Worm (Caenorhabditis elegans) whole organism, L4 larva: ENCODE data around the gene sru-3.
A peak's percentile ranks its signal among the peaks of the same experiment; 100 is the strongest.

Experiments used
- D1046.2 ChIP-seq: fragments of 200-800 bp; sonication (Bioruptor generic); IDR thresholded peaks from 2 replicates; pipeline ENCODE4 v1.3.6; 2022; ENCODE audit warnings: missing genetic modification characterization, missing compliant biosample characterization
- Y75B8A.6 ChIP-seq: fragments of 200-800 bp; sonication (Bioruptor generic); IDR thresholded peaks from 2 replicates; pipeline ENCODE4 v1.3.6; 2022; ENCODE audit warnings: missing genetic modification reagents, missing genetic modification characterization, missing compliant biosample characterization
- ama-1 ChIP-seq: fragments of 150-350 bp; optimal IDR thresholded peaks from 2 replicates; lab custom pipeline; 2014; ENCODE audit warnings: inconsistent platforms, mixed read lengths
- ceh-82 ChIP-seq: sonication (generic microtip); optimal IDR thresholded peaks from 2 replicates; lab custom pipeline; 2017; ENCODE audit warnings: missing biosample characterization, missing genetic modification characterization
- duxl-1 ChIP-seq: sonication (generic microtip); optimal IDR thresholded peaks from 2 replicates; lab custom pipeline; 2016; ENCODE audit warnings: mild to moderate bottlenecking, missing genetic modification characterization, moderate library complexity, missing compliant biosample characterization; ENCODE audit not compliant: poor library complexity
- fos-1 ChIP-seq: fragments of 150-350 bp; optimal IDR thresholded peaks from 2 replicates; lab custom pipeline; 2014; ENCODE audit warnings: missing biosample characterization, missing genetic modification characterization
- hlh-30 ChIP-seq: sonication (generic microtip); optimal IDR thresholded peaks from 2 replicates; lab custom pipeline; 2017; ENCODE audit warnings: antibody characterized with exemption, mild to moderate bottlenecking, missing genetic modification characterization, missing compliant biosample characterization; ENCODE audit not compliant: insufficient read depth
- mdl-1 ChIP-seq, 2 experiments: fragments of 150-350 bp in 1 of 2; sonication (generic microtip) in 1 of 2; optimal IDR thresholded peaks; 2 replicates each; lab custom pipeline; 2014 to 2017; ENCODE audit warnings: missing biosample characterization in 2 of 2, missing genetic modification characterization in 2 of 2
- nhr-25 ChIP-seq: sonication (generic microtip); optimal IDR thresholded peaks from 2 replicates; lab custom pipeline; 2017; ENCODE audit warnings: missing genetic modification characterization, mild to moderate bottlenecking, missing compliant biosample characterization, antibody characterized with exemption, moderate library complexity, borderline replicate concordance; ENCODE audit not compliant: insufficient read depth
- saeg-2 ChIP-seq: fragments of 200-800 bp; sonication (Bioruptor generic); IDR thresholded peaks from 2 replicates; pipeline ENCODE4 v1.3.6; 2022; ENCODE audit warnings: missing genetic modification reagents, missing genetic modification characterization, missing compliant biosample characterization
- set-16 ChIP-seq: fragments of 200-800 bp; sonication (Bioruptor generic); IDR thresholded peaks from 2 replicates; pipeline ENCODE4 v1.3.6; 2022; ENCODE audit warnings: missing genetic modification reagents, missing genetic modification characterization, missing compliant biosample characterization
- skn-1 ChIP-seq: fragments of 150-350 bp; optimal IDR thresholded peaks from 2 replicates; lab custom pipeline; 2014; ENCODE audit warnings: missing biosample characterization, missing genetic modification characterization
- unc-62 ChIP-seq, 3 experiments: fragments of 150-350 bp in 1 of 3; sonication (generic microtip); optimal IDR thresholded peaks in 2 of 3; peaks in 1 of 3; 1 replicate in 1 of 3; 2 replicates in 2 of 3; lab custom pipeline; 2014 to 2017; ENCODE audit warnings: missing biosample characterization in 3 of 3, missing genetic modification characterization in 3 of 3, missing genetic modification reagents in 3 of 3, missing genotype in 1 of 3

DNA sequence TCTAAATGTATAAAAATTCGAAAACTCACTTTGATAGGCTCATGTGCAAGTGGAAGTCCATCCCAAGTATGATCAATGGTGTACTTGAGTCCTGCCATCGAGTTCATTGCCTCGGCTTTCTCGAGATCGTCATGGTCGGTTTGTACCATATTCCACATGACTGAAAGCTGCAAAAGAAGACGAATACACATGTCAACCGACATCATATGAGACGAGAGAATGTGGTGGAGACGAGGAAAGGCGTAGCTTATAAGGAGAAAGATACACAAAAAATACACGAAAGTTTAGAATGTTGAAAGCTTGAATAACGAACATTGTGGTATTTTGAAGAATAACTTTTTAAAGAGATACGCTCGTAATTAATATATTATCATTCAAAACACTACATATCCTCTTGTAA, 16.4 kb downstream of the sru-3 start, which contains the start of gene C33A12.3:
- TF ChIP-seq fos-1 (tag; lab: Kevin White, UChicago) (no peak), ama-1 (lab: Kevin White, UChicago) (no peak), duxl-1 (tag; lab: Kevin White, UChicago) (no peak), saeg-2 (GFP tag; lab: Robert Waterston, UW) (no peak), Y75B8A.6 (no peak), skn-1 (no peak), D1046.2 (GFP tag; lab: Robert Waterston, UW) (no peak), ceh-82 (tag; lab: Kevin White, UChicago) (no peak), nhr-25 (tag; lab: Kevin White, UChicago) (no peak), hlh-30 (tag; lab: Kevin White, UChicago) (peak; percentile 58), unc-62 (GFP tag; optimal IDR thresholded peaks at IDR 0.05 in 1 of 2; lab: Kevin White, UChicago) (no peak), unc-62 (tag; optimal IDR thresholded peaks at IDR 0.05; lab: Kevin White, UChicago) (no peak), set-16 (no peak), mdl-1 (tag; optimal IDR thresholded peaks at IDR 0.05; lab: Kevin White, UChicago) (no peak)
